Fruit fly (Drosophila melanogaster): ENCODE measurements around the gene pan.

DNA sequence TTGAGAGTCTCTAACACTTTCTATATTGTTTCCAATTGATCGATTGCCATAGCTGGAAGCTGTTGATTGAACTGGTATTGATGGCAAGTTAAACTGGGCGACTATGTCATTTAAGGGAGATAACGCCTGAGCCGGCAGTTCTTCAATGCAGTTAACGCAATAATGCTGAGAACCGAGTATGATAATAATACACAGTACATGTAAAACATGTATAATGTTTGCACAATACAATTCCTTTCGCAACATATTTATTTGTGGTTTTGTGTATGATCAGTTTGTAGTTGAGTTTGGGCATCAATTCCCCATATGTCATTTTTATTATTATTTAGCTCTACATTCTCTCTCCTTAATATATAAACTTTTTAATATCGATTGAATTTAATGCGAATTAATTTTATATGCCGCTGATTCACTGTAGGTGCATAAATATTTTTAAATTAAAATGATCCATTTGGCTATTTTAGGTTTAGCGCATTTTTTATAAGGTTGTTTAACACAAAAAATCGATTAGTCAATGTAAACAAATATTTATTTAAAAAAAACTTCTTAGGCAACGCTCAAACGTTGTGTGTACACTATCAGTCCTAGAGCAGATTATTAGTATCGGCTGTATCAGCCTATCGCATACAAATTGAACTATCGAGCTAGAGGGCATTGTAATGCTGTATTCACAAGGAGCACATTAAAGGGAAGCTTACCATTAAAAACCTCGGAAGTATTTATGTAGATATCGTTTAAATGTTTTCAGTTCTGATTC lies 25.8 kb upstream of the pan start, which contains the start of gene PlexB:
- TF ChIP-seq Sp1 (GFP tag; optimal IDR thresholded peaks at IDR 0.05), result no peak
- peak; percentile 1 for TF ChIP-seq tai (GFP tag; optimal IDR thresholded peaks at IDR 0.05)
- TF ChIP-seq br (GFP tag; optimal IDR thresholded peaks at IDR 0.05), result no peak
- no peak for TF ChIP-seq psq (GFP tag; optimal IDR thresholded peaks at IDR 0.05)

All from whole organism, wandering third instar larva.